Worm (Caenorhabditis elegans): ENCODE measurements around the gene ltd-1.

The ltd-1 gene

DNA sequence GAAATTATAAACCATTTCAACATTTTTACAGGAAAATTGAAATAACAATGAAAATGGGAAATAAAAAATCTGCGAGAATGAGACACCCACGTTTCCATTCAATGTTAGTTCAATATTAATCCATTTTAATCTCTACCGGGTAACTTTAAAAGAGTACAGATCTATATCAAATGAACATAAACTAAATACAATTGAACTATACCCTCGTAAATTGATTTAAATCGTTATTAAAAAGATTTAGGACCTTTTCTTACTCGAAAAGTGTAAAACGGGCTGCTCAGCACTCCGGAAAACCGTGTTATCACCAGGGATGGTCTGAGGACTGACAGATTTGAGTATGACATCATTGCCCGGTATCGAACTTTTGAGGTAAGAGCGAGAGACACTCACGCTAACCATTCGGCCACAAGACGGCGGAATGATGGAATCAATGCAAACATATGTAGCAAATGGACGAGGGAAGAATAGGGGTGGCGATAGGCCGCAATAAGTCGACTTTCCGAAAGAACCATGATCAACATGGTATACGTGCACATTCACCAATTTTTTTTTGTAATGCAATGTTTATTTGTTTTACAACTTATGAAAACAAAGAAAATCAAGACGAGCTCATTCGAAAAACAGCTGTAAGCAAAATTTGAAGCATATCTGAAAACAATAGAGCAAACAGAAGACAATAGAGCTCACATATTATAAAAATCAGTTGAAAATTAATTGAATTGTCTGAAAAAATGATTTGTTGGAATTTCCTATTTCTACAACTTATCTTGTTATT lies 14.6 kb upstream of the ltd-1 start, which contains the start of the genes chst-1 and C41C4.9 (continued):
- TF ChIP-seq unc-62 (GFP tag; optimal IDR thresholded peaks at IDR 0.05 in 1 of 2) (peak in 1 of 2 experiments; percentile 89), unc-62 (tag; optimal IDR thresholded peaks at IDR 0.05) (no peak), unc-130 (GFP tag; optimal IDR thresholded peaks at IDR 0.05) (peak; percentile 83), ceh-28 (tag; optimal IDR thresholded peaks at IDR 0.05) (no peak), pqm-1 (tag; optimal IDR thresholded peaks at IDR 0.05) (peak; percentile 20)

DNA sequence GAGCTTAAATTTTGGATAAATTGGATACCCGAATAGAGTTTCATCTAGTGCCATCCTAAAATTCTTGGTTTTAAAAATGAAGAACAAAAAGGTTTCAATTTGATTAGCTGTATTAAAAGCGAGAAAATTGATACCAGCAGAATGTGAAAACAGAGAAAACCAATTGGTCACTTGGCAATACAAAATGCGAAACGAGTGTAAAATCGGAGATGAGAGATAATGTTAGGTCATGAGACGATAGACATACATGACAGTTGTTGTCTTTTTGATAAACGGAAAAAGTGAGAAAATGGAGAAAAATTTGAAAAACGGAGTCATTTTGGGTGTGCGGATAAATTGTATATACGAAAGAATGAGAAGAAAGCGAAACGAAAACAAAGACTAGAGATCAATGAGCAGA lies 12.4 kb upstream of the ltd-1 start, which contains the start of gene sfxn-5:
Gene sfxn-5, minus strand, starts transcription at position 55 of the 400 bp plus-strand sequence.
- TF ChIP-seq rbr-2 (tag; optimal IDR thresholded peaks at IDR 0.05) (no peak), madf-9 (GFP tag; conservative IDR thresholded peaks at IDR 0.05) (no peak), fos-1 (tag; optimal IDR thresholded peaks at IDR 0.05) (no peak), dve-1 (tag; optimal IDR thresholded peaks at IDR 0.05; ENCODE audit: insufficient read depth) (peak; percentile 42), saeg-2 (GFP tag; IDR thresholded peaks at IDR 0.05) (no peak), aly-2 (tag; optimal IDR thresholded peaks at IDR 0.05) (no peak), cey-2 (tag; optimal IDR thresholded peaks at IDR 0.05; ENCODE audit: borderline replicate concordance, insufficient read depth) (no peak), ceh-20 (GFP tag; IDR thresholded peaks at IDR 0.05) (no peak), nhr-48 (tag; optimal IDR thresholded peaks at IDR 0.05) (no peak), pha-4 (GFP tag; IDR thresholded peaks at IDR 0.05) (no peak), pha-4 (tag; optimal IDR thresholded peaks at IDR 0.05) (no peak), lim-7 (GFP tag; IDR thresholded peaks at IDR 0.05) (no peak), vab-7 (GFP tag; IDR thresholded peaks at IDR 0.05) (no peak), hlh-30 (tag; optimal IDR thresholded peaks at IDR 0.05; ENCODE audit: insufficient read depth) (peak; percentile 57), madf-5 (GFP tag; IDR thresholded peaks at IDR 0.05) (no peak), ceh-62 (tag; optimal IDR thresholded peaks at IDR 0.05) (no peak), T26A8.4 (GFP tag; IDR thresholded peaks at IDR 0.05) (no peak), F26F4.8 (GFP tag; conservative IDR thresholded peaks at IDR 0.05) (no peak), mxl-3 (GFP tag; optimal IDR thresholded peaks at IDR 0.05) (no peak), nhr-25 (tag; optimal IDR thresholded peaks at IDR 0.05; ENCODE audit: borderline replicate concordance, insufficient read depth) (no peak), Y105C5A.15 (GFP tag; IDR thresholded peaks at IDR 0.05) (no peak), F44E2.7 (GFP tag; IDR thresholded peaks at IDR 0.05) (no peak), nhr-6 (tag; optimal IDR thresholded peaks at IDR 0.05) (no peak), zfp-2 (tag; optimal IDR thresholded peaks at IDR 0.05) (no peak), ceh-32 (tag; optimal IDR thresholded peaks at IDR 0.05; ENCODE audit: poor library complexity) (no peak), nhr-28 (tag; optimal IDR thresholded peaks at IDR 0.05) (peak; percentile 65), lin-38 (GFP tag; IDR thresholded peaks at IDR 0.05) (no peak), skn-1 (tag; optimal IDR thresholded peaks at IDR 0.05) (no peak), ZK337.2 (GFP tag; IDR thresholded peaks at IDR 0.05) (no peak), ces-1 (GFP tag; optimal IDR thresholded peaks at IDR 0.05) (no peak), lin-29 (GFP tag; IDR thresholded peaks at IDR 0.05) (no peak), nhr-42 (GFP tag; IDR thresholded peaks at IDR 0.05) (no peak), spr-1 (tag; optimal IDR thresholded peaks at IDR 0.05) (no peak), zip-11 (GFP tag; IDR thresholded peaks at IDR 0.05) (no peak), mdl-1 (tag; optimal IDR thresholded peaks at IDR 0.05) (no peak), lin-39 (tag; optimal IDR thresholded peaks at IDR 0.05) (no peak), ceh-82 (tag; optimal IDR thresholded peaks at IDR 0.05) (no peak), daf-12 (tag; optimal IDR thresholded peaks at IDR 0.05) (no peak), snpc-4 (tag; optimal IDR thresholded peaks at IDR 0.05) (no peak), nhr-10 (tag; optimal IDR thresholded peaks at IDR 0.05) (no peak), daf-19 (GFP tag; conservative IDR thresholded peaks at IDR 0.05) (no peak), Y75B8A.6 (GFP tag; IDR thresholded peaks at IDR 0.05) (no peak), ztf-11 (tag; optimal IDR thresholded peaks at IDR 0.05) (no peak), dmd-8 (GFP tag; IDR thresholded peaks at IDR 0.05) (no peak), F37D6.2 (tag; optimal IDR thresholded peaks at IDR 0.05) (no peak)
